Worm (Caenorhabditis elegans) whole organism, early embryonic: Measurements from ENCODE around the gene M02B1.3.
"Not testable (repeated sequence)": the region's sequence is repeated elsewhere in the genome, so short reads cannot be mapped to it uniquely, and the experiment has no call there.

Source experiments
- B0310.2 ChIP-seq: sonication (generic microtip); optimal IDR thresholded peaks from 2 replicates; lab custom pipeline; 2016; ENCODE audit warnings: mild to moderate bottlenecking, missing genetic modification characterization, missing compliant biosample characterization
- F13C5.2 ChIP-seq: sonication (generic microtip); optimal IDR thresholded peaks from 2 replicates; lab custom pipeline; 2017; ENCODE audit warnings: mild to moderate bottlenecking, missing genetic modification characterization, inconsistent platforms, missing compliant biosample characterization
- aly-1 ChIP-seq: sonication (generic microtip); optimal IDR thresholded peaks from 2 replicates; lab custom pipeline; 2016; ENCODE audit warnings: missing genetic modification characterization, missing compliant biosample characterization
- ama-1 ChIP-seq: fragments of 150-350 bp; optimal IDR thresholded peaks from 2 replicates; lab custom pipeline; 2014
- ceh-13 ChIP-seq: fragments of 200-800 bp; sonication (Bioruptor generic); optimal IDR thresholded peaks from 2 replicates; lab custom pipeline; 2018; ENCODE audit warnings: mild to moderate bottlenecking, missing genetic modification characterization, missing compliant biosample characterization
- ceh-36 ChIP-seq: sonication (generic microtip); optimal IDR thresholded peaks from 2 replicates; lab custom pipeline; 2016; ENCODE audit warnings: missing genetic modification characterization, inconsistent platforms, missing compliant biosample characterization
- ets-7 ChIP-seq: sonication (generic microtip); optimal IDR thresholded peaks from 2 replicates; lab custom pipeline; 2016; ENCODE audit warnings: missing genotype, missing genetic modification characterization, missing compliant biosample characterization
- flt-1 ChIP-seq: fragments of 200-800 bp; sonication (Bioruptor generic); IDR thresholded peaks from 2 replicates; pipeline ENCODE4 v1.3.6; 2022; ENCODE audit warnings: missing genetic modification characterization, missing compliant biosample characterization
- hmbx-1 ChIP-seq: sonication (generic microtip); optimal IDR thresholded peaks from 2 replicates; lab custom pipeline; 2016; ENCODE audit warnings: mild to moderate bottlenecking, missing genetic modification characterization, missing compliant biosample characterization
- hmg-4 ChIP-seq: fragments of 200-800 bp; sonication (Bioruptor generic); optimal IDR thresholded peaks from 2 replicates; lab custom pipeline; 2018; ENCODE audit warnings: mild to moderate bottlenecking, missing genetic modification characterization, missing compliant biosample characterization
- hnd-1 ChIP-seq: sonication (generic microtip); optimal IDR thresholded peaks from 2 replicates; lab custom pipeline; 2016; ENCODE audit warnings: missing genetic modification characterization, missing compliant biosample characterization
- pes-1 ChIP-seq: fragments of 200-800 bp; sonication (Bioruptor generic); IDR thresholded peaks from 2 replicates; pipeline ENCODE4 v1.3.6; 2022; ENCODE audit warnings: missing genetic modification reagents, missing genetic modification characterization, missing compliant biosample characterization
- scrt-1 ChIP-seq: fragments of 200-800 bp; sonication (Bioruptor generic); IDR thresholded peaks from 2 replicates; pipeline ENCODE4 v1.3.6; 2022; ENCODE audit warnings: missing genetic modification characterization, missing compliant biosample characterization
- sea-1 ChIP-seq: fragments of 200-800 bp; sonication (Bioruptor generic); conservative IDR thresholded peaks from 2 replicates; pipeline ENCODE4 v1.3.6; 2022; ENCODE audit warnings: missing genetic modification characterization, missing compliant biosample characterization
- tbx-11 ChIP-seq: fragments of 200-800 bp; sonication (Bioruptor generic); IDR thresholded peaks from 2 replicates; pipeline ENCODE4 v1.3.6; 2022; ENCODE audit warnings: missing genetic modification characterization, missing compliant biosample characterization
- tbx-37 ChIP-seq: fragments of 200-800 bp; sonication (Bioruptor generic); conservative IDR thresholded peaks from 2 replicates; pipeline ENCODE4 v1.3.6; 2022; ENCODE audit warnings: missing genetic modification reagents, missing genetic modification characterization, missing compliant biosample characterization
- tra-4 ChIP-seq: sonication (generic microtip); optimal IDR thresholded peaks from 2 replicates; lab custom pipeline; 2017; ENCODE audit warnings: missing genetic modification characterization, missing compliant biosample characterization

The M02B1.3 gene

DNA sequence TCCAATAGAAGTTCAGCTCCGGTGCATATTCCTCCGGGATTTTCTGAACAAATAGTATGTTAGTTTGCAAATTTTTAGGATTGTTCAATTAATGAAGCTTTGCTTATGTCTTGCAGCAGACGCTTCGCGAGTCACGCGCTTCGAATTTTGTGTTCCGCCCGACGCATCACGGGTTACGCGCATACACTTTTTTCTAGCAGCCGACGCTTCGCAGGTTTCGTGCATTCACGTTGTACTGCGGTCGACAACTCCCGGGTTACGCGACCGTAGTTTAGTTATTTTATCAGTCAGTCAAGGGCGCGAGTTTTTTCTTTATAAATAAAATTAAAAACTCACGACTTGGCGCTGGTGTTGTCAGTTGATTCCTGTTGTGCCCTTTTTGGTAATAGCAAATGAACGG, 33.5 kb downstream of the M02B1.3 start:
- no peak for TF ChIP-seq hmbx-1 (tag; lab: Kevin White, UChicago)
- no peak for TF ChIP-seq tbx-37 (GFP tag; lab: Robert Waterston, UW)
- no peak for TF ChIP-seq ets-7 (tag; lab: Kevin White, UChicago)
- no peak for TF ChIP-seq ama-1 (lab: Kevin White, UChicago)
- no peak for TF ChIP-seq pes-1 (GFP tag; lab: Robert Waterston, UW)
- TF ChIP-seq flt-1 (GFP tag; lab: Robert Waterston, UW): no peak
- no peak for TF ChIP-seq hnd-1
- no peak for TF ChIP-seq tra-4 (tag; lab: Kevin White, UChicago)
- no peak for TF ChIP-seq ceh-36
- TF ChIP-seq ceh-13 (GFP tag; lab: Kevin White, UChicago): no peak
- TF ChIP-seq scrt-1 (GFP tag; lab: Robert Waterston, UW): no peak
- no peak for TF ChIP-seq B0310.2 (tag; lab: Kevin White, UChicago)
- TF ChIP-seq aly-1 (tag; lab: Kevin White, UChicago): no peak
- TF ChIP-seq hmg-4 (GFP tag; lab: Kevin White, UChicago): no peak
- TF ChIP-seq F13C5.2: no peak
- TF ChIP-seq sea-1: no peak
- no peak for TF ChIP-seq tbx-11

DNA sequence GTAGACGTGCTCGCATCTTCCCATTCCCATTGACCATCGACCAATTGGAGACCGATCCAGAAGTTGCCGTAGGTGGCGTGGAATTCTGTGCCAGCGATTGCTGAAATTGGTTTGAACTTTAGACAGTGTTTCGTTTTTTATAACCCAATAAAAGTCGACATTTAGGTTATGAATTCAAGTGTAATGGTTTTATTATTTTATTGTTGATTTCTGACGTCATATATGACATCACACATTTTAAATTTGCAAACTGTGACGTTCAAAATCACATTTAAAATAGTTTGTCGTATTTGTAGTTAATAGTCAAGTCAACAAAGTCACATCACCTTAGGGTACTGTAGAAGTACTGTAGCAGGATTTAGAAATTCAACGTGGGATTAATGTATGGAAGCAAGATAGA, 34.0 kb downstream of the M02B1.3 start:
- no peak for TF ChIP-seq hmbx-1 (tag; lab: Kevin White, UChicago)
- TF ChIP-seq hmg-4 (GFP tag; lab: Kevin White, UChicago): no peak
- TF ChIP-seq tbx-37 (GFP tag; lab: Robert Waterston, UW): no peak
- no peak for TF ChIP-seq flt-1 (GFP tag; lab: Robert Waterston, UW)
- TF ChIP-seq aly-1 (tag; lab: Kevin White, UChicago): no peak
- no peak for TF ChIP-seq ama-1 (lab: Kevin White, UChicago)
- no peak for TF ChIP-seq hnd-1
- TF ChIP-seq ceh-13 (GFP tag; lab: Kevin White, UChicago): no peak

DNA sequence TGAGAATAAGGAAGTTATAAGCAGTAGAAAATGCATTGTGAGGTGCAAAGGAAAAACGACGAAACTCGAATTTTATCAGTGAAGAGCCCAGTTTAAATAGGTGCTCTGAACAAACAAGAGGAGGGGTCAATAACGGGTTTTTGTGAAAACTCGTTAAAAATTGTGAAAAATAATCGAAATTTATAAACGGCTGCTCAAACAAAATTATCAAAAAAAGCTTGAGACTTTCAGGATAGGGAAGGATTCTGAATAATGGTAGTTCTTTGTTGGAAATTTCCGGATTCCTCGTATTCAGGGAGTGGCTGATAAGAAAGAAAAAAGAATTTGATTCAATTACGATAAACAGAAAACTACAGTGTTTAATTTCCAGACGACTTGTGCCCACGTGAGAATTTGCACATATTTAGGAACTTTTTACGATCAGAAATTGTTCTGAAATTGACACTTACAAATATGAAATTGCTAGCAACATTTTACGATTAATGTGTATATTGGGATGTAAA, 35.2 kb downstream of the M02B1.3 start, which contains the start of gene clec-187:
TSS of gene clec-187 (minus strand) at position 51 of the 503 bp plus-strand sequence.
- no peak for TF ChIP-seq hmbx-1 (tag; lab: Kevin White, UChicago)
- TF ChIP-seq flt-1 (GFP tag; lab: Robert Waterston, UW): no peak
- no peak for TF ChIP-seq ceh-36
- TF ChIP-seq F13C5.2: no peak
- TF ChIP-seq pes-1 (GFP tag; lab: Robert Waterston, UW): no peak

DNA sequence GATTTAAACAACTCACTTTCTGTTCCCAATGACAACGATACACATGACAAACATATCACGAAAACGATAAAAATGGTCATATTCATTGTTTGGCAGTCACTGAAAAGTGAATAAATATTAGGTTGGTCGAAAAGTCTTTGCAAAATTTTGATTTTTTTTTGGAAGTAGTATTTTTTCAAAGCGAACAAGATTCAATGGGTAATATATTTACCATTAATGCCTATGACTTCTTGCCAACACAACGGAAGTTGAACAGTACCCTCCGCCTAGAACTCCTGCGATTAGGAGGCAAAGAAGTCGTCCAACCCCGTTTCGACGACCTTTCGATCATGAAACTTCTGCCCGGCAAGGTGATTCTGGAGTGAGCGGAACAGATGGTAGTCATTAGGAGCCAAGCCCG, 39.0 kb downstream of the M02B1.3 start, which contains the start of gene ZK896.1:
TSS of gene ZK896.1 (minus strand) at position 101 of the 400 bp plus-strand sequence.
- not testable (repeated sequence) for TF ChIP-seq flt-1 (GFP tag; lab: Robert Waterston, UW); hmbx-1 (tag; lab: Kevin White, UChicago); tra-4 (tag; lab: Kevin White, UChicago)

DNA sequence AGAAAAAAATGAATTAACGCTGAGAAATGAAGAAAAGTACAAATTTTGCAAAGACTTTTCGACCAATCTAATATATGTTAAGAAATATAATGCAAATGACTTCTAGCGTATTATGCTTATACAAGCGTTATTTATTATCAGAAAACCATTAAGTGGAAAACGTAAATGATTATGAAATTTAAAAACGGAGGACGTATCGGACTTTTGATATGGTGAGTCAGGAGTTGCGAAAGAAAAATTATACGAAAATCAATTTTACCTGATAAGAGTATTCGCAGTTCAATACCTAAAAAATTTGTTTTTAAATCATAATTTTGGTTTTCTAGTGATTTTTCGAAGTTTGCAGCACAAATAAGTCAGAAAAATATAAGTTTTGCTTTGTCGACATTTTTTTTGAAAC, 40.2 kb downstream of the M02B1.3 start:
- no peak for TF ChIP-seq tra-4 (tag; lab: Kevin White, UChicago)
- no peak for TF ChIP-seq scrt-1 (GFP tag; lab: Robert Waterston, UW)
- no peak for TF ChIP-seq ceh-13 (GFP tag; lab: Kevin White, UChicago)
- no peak for TF ChIP-seq B0310.2 (tag; lab: Kevin White, UChicago)
- no peak for TF ChIP-seq hmg-4 (GFP tag; lab: Kevin White, UChicago)
- TF ChIP-seq ets-7 (tag; lab: Kevin White, UChicago): no peak
- no peak for TF ChIP-seq ama-1 (lab: Kevin White, UChicago)
- no peak for TF ChIP-seq hnd-1
- no peak for TF ChIP-seq flt-1 (GFP tag; lab: Robert Waterston, UW)
- TF ChIP-seq F13C5.2: no peak
- no peak for TF ChIP-seq ceh-36
- TF ChIP-seq tbx-37 (GFP tag; lab: Robert Waterston, UW): no peak
- no peak for TF ChIP-seq sea-1
- no peak for TF ChIP-seq pes-1 (GFP tag; lab: Robert Waterston, UW)

DNA sequence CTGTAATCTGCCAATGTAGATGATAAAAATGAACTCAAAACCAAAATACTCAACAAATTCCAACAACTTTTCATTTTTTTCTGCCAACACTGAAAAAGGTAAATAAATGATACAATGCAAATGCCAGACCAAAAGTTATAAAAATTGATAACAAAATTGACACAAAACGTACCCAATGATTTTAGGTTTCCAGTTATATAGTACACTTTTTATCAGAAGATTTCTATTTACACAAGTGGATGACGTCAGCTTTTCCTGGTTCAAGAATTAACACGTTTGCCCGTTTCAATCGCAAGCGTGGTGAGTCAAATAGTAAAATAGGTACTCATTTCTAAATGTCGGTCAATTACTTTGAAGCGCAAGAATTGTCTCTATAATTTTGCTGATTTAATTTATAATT, 43.2 kb downstream of the M02B1.3 start, which contains the start of gene ZK896.5:
TSS of gene ZK896.5 (minus strand) at position 89 of the 400 bp plus-strand sequence.
- TF ChIP-seq aly-1 (tag; lab: Kevin White, UChicago) (no peak), tbx-37 (GFP tag; lab: Robert Waterston, UW) (no peak), F13C5.2 (no peak), flt-1 (GFP tag; lab: Robert Waterston, UW) (no peak), hmbx-1 (tag; lab: Kevin White, UChicago) (no peak), ama-1 (lab: Kevin White, UChicago) (no peak), B0310.2 (tag; lab: Kevin White, UChicago) (no peak), tra-4 (tag; lab: Kevin White, UChicago) (no peak)

DNA sequence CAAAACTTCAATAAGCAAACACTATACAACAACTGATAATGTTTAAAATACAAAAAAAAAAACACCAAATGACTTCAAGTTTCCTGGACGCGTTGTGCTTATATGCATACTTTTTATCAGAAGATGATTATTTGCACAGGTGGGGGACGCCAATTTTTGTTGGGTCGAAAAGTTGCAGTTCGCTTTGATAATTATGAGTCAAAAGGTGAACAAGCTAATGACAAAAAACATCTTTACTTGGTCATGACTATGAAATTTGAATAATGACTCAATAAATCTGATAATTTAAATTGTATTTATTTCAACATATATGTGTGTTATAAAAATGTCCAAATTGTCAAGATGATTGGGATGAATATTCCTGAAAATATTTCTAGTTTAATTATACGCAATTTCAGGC, 46.9 kb downstream of the M02B1.3 start, which contains the start of gene ZK896.4:
TSS of gene ZK896.4 (minus strand) at position 101 of the 400 bp plus-strand sequence.
- no peak for TF ChIP-seq F13C5.2
- no peak for TF ChIP-seq hnd-1
- TF ChIP-seq ceh-13 (GFP tag; lab: Kevin White, UChicago): no peak
- no peak for TF ChIP-seq ets-7 (tag; lab: Kevin White, UChicago)
- no peak for TF ChIP-seq sea-1
- TF ChIP-seq pes-1 (GFP tag; lab: Robert Waterston, UW): no peak
- TF ChIP-seq tbx-11: no peak

DNA sequence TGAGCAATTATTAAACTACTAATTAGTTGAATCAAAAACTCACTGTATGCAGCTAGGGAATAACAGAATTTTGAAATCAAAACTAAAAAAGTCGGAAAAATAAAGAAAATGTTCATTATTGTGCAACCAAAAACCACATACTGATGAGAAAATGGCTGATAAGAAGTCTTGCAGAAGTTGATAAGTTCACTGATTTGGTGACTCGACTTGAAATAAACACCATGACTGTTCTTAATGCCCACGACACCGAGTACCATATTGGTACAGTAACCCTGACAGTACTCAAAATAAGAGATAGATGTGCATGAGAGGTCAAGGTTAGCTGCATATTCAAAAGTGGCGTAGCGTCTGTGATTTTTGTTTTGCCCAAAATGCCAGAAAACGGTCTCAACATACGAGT, 49.7 kb downstream of the M02B1.3 start:
- TF ChIP-seq scrt-1 (GFP tag; lab: Robert Waterston, UW) (no peak), hnd-1 (no peak), tra-4 (tag; lab: Kevin White, UChicago) (no peak), ets-7 (tag; lab: Kevin White, UChicago) (no peak), tbx-11 (no peak), aly-1 (tag; lab: Kevin White, UChicago) (no peak), hmg-4 (GFP tag; lab: Kevin White, UChicago) (no peak), ama-1 (lab: Kevin White, UChicago) (no peak), sea-1 (no peak), pes-1 (GFP tag; lab: Robert Waterston, UW) (no peak), ceh-36 (no peak)
